Worm (Caenorhabditis elegans): ENCODE results near the gene swsn-3.

Gene swsn-3

DNA sequence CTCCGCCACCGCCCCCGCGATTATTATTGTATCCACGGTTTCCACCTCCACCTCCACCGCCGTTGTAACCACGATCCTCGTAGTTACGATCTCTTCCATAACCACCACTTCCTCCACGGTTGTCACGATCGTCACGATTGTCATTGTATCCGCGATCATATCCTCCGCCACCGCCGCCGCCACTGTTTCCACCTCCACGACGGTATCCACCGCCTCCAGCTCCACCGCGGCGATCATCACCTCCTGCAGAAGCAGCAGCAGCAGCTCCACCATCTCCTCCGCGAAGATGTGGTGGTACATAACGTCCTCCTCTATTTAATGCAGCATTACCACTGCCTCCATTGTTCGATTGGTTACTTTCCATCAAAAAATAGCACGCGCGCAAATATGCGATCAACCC lies 10.2 kb upstream of the swsn-3 start, which contains the start of gene laf-1 (continued):
- peak; percentile 65; the same call in 1 of the 2 replicates for TF ChIP-seq egrh-3 (GFP tag; IDR thresholded peaks at IDR 0.05)

DNA sequence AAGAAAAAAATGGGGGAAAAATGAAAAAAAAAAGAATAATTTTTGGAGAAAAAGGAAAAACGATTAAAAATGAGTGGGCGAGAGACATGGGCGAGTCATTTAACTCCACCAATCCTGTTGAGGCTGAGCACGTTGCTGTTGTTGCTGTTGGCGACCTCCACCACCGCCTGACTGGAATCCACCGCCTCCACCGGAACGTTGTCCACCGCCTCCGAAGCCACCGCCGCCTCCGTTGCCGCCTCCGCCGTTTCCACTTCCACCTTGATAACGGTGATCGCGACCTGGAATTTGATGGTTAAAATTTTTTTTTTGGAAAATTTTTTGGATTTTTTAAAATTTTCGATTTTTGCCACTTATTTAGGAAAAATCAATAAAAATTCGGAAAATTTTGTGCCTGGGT lies 2.3 kb upstream of the swsn-3 start:
- TF ChIP-seq F22D6.2 (tag; optimal IDR thresholded peaks at IDR 0.05) (no peak), Y79H2A.3 (GFP tag; conservative IDR thresholded peaks at IDR 0.05) (no peak), zfh-2 (GFP tag; conservative IDR thresholded peaks at IDR 0.05) (peak; percentile 78), egrh-3 (GFP tag; IDR thresholded peaks at IDR 0.05) (peak; percentile 55; the same call in 1 of the 2 replicates)

DNA sequence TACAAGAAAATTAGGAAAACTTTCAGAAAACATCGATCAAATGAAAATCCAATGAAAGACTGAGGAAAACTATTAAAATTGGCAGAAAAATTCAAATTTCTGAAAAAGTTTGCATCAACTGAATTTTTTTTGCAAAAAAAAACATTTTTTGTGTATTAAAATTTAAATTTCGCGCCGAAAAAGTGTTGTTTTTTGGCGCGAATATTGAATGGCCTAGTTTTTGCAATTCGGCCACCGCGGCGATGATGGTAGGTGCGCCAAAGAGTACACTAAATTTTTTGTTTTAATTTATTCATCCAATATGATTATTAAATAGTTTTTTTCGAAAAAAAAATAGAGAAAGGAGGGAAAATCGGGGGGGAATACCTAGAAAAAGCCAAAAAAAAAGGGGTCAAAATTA lies 599 bp upstream of the swsn-3 start:
- TF ChIP-seq lin-26 (GFP tag; IDR thresholded peaks at IDR 0.05), result no peak
- TF ChIP-seq nhr-80 (tag; optimal IDR thresholded peaks at IDR 0.05), result no peak
- TF ChIP-seq ztf-22 (GFP tag; optimal IDR thresholded peaks at IDR 0.05), result no peak
- no peak for TF ChIP-seq zim-3 (tag; optimal IDR thresholded peaks at IDR 0.05)
- no peak for TF ChIP-seq ztf-18 (tag; optimal IDR thresholded peaks at IDR 0.05)
- TF ChIP-seq attf-6 (GFP tag; IDR thresholded peaks at IDR 0.05), result no peak
- TF ChIP-seq Y53G8AR.9 (GFP tag; conservative IDR thresholded peaks at IDR 0.05), result no peak
- TF ChIP-seq ztf-26 (tag; optimal IDR thresholded peaks at IDR 0.05), result no peak
- TF ChIP-seq bed-2 (GFP tag; IDR thresholded peaks at IDR 0.05), result no peak
- TF ChIP-seq ceh-79 (tag; optimal IDR thresholded peaks at IDR 0.05), result no peak
- TF ChIP-seq F23B12.7 (tag; optimal IDR thresholded peaks at IDR 0.05; ENCODE audit: insufficient read depth), result no peak
- no peak for TF ChIP-seq ceh-40 (GFP tag; IDR thresholded peaks at IDR 0.05)
- TF ChIP-seq attf-5 (GFP tag; optimal IDR thresholded peaks at IDR 0.05), result no peak
- no peak for TF ChIP-seq ZK185.1 (tag; optimal IDR thresholded peaks at IDR 0.05; ENCODE audit: poor library complexity, severe bottlenecking)
- no peak for TF ChIP-seq rpc-1 (optimal IDR thresholded peaks at IDR 0.05)
- no peak for TF ChIP-seq rpc-1 (tag; optimal IDR thresholded peaks at IDR 0.05)
- TF ChIP-seq let-607 (tag; optimal IDR thresholded peaks at IDR 0.05), result no peak

DNA sequence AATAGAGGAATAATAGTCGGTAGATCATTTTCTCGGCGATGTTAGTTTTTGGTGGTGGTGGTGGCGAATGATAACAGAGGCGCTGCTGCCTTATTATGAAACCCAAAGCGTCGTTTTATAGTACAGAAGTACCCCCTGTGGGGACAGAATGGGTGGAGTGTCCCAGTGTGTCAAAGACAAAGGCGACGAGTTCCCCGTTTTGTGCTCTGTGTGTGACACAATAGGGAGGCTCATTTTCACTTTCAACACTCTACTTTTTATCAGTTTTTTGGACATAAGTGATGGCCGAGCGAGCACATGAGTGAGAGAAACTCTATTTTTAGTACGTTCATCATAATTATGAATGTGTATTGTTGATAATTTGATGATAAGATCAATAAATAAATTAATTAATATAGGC lies 7.8 kb downstream of the swsn-3 start, which contains the start of gene pho-9:
Gene pho-9, minus strand, starts transcription at position 91 of the 400 bp plus-strand sequence.
- TF ChIP-seq F33H1.4 (GFP tag; IDR thresholded peaks at IDR 0.05) (no peak), ztf-6 (GFP tag; IDR thresholded peaks at IDR 0.05) (no peak), cebp-1 (GFP tag; IDR thresholded peaks at IDR 0.05) (peak; percentile 88; the same call in 1 of the 2 replicates), cebp-1 (tag; optimal IDR thresholded peaks at IDR 0.05) (peak; percentile 88), somi-1 (GFP tag; optimal IDR thresholded peaks at IDR 0.05) (no peak), nhr-179 (tag; optimal IDR thresholded peaks at IDR 0.05) (no peak), chd-7 (tag; optimal IDR thresholded peaks at IDR 0.05) (no peak), let-607 (tag; optimal IDR thresholded peaks at IDR 0.05) (peak in 1 of 2 experiments; percentile 4), repo-1 (tag; optimal IDR thresholded peaks at IDR 0.05) (no peak), nhr-120 (GFP tag; IDR thresholded peaks at IDR 0.05) (no peak), pha-4 (tag; optimal IDR thresholded peaks at IDR 0.05) (no peak), D2030.7 (GFP tag; IDR thresholded peaks at IDR 0.05) (no peak), gei-17 (GFP tag; optimal IDR thresholded peaks at IDR 0.05) (no peak), F55B11.4 (tag; optimal IDR thresholded peaks at IDR 0.05; ENCODE audit: borderline replicate concordance, insufficient read depth) (no peak), Y67H2A.10 (GFP tag; conservative IDR thresholded peaks at IDR 0.05) (no peak), zfh-2 (GFP tag; conservative IDR thresholded peaks at IDR 0.05) (no peak), xnd-1 (tag; optimal IDR thresholded peaks at IDR 0.05) (no peak), ztf-25 (GFP tag; IDR thresholded peaks at IDR 0.05) (no peak), nhr-80 (tag; optimal IDR thresholded peaks at IDR 0.05) (peak; percentile 97), Y95B8A.8 (GFP tag; IDR thresholded peaks at IDR 0.05) (no peak), ceh-40 (GFP tag; IDR thresholded peaks at IDR 0.05) (no peak), egrh-3 (GFP tag; IDR thresholded peaks at IDR 0.05) (no peak), bed-2 (GFP tag; IDR thresholded peaks at IDR 0.05) (no peak), ceh-27 (GFP tag; optimal IDR thresholded peaks at IDR 0.05) (no peak), ama-1 (optimal IDR thresholded peaks at IDR 0.05) (no peak), ama-1 (GFP tag; optimal IDR thresholded peaks at IDR 0.05) (no peak), K11D2.4 (GFP tag; IDR thresholded peaks at IDR 0.05) (no peak), him-1 (tag; optimal IDR thresholded peaks at IDR 0.05) (no peak), atf-7 (tag; optimal IDR thresholded peaks at IDR 0.05) (no peak), lin-40 (tag; optimal IDR thresholded peaks at IDR 0.05) (no peak)

Data from whole organism, young adult.